Fruit fly (Drosophila melanogaster) whole organism, adult: ENCODE data around the gene lin-28.

Experiments
- CG11617 ChIP-seq: fragments of 200-800 bp; sonication (Bioruptor generic); optimal IDR thresholded peaks from 2 replicates; lab custom pipeline; 2017; ENCODE audit warnings: mild to moderate bottlenecking, missing biosample characterization, missing genetic modification reagents, missing genetic modification characterization
- CG14711 ChIP-seq: fragments of 200-800 bp; sonication (Bioruptor generic); optimal IDR thresholded peaks from 2 replicates; lab custom pipeline; 2018; ENCODE audit warnings: missing biosample characterization, mild to moderate bottlenecking, missing genetic modification characterization, moderate library complexity
- CG5204 ChIP-seq: fragments of 200-800 bp; sonication (Bioruptor generic); optimal IDR thresholded peaks from 2 replicates; lab custom pipeline; 2016; ENCODE audit warnings: missing biosample characterization, missing genetic modification characterization
- CG7045 ChIP-seq: fragments of 200-800 bp; sonication (Bioruptor generic); optimal IDR thresholded peaks from 2 replicates; lab custom pipeline; 2017; ENCODE audit warnings: missing biosample characterization, mild to moderate bottlenecking, missing genetic modification characterization
- CG7101 ChIP-seq: fragments of 200-800 bp; sonication (Bioruptor generic); optimal IDR thresholded peaks from 2 replicates; lab custom pipeline; 2018; ENCODE audit warnings: missing biosample characterization, mild to moderate bottlenecking, missing genetic modification characterization, moderate library complexity
- Clk ChIP-seq: fragments of 200-800 bp; sonication (Bioruptor generic); optimal IDR thresholded peaks from 2 replicates; lab custom pipeline; 2017; ENCODE audit warnings: missing biosample characterization, missing genetic modification characterization
- Hr96 ChIP-seq: fragments of 200-800 bp; sonication (Bioruptor generic); optimal IDR thresholded peaks from 2 replicates; lab custom pipeline; 2016; ENCODE audit warnings: missing biosample characterization, missing genetic modification characterization
- Mnt ChIP-seq: fragments of 200-800 bp; sonication (Bioruptor generic); optimal IDR thresholded peaks from 2 replicates; lab custom pipeline; 2016; ENCODE audit warnings: missing biosample characterization, mild to moderate bottlenecking, missing genetic modification characterization
- bab1 ChIP-seq: fragments of 200-800 bp; sonication (Bioruptor generic); optimal IDR thresholded peaks from 3 replicates; lab custom pipeline; 2019; ENCODE audit warnings: missing biosample characterization, mild to moderate bottlenecking, missing genetic modification characterization, moderate library complexity
- cic ChIP-seq: fragments of 200-800 bp; sonication (Bioruptor generic); optimal IDR thresholded peaks from 2 replicates; lab custom pipeline; 2017; ENCODE audit warnings: missing biosample characterization, mild to moderate bottlenecking, missing genetic modification characterization, moderate library complexity
- cnc ChIP-seq, 2 experiments: fragments of >200 bp; optimal IDR thresholded peaks; 2 replicates each; lab custom pipeline; 2017
- kay ChIP-seq: fragments of 200-800 bp; sonication (Bioruptor generic); peaks from one replicate; lab custom pipeline; 2016; ENCODE audit warnings: missing biosample characterization, missing genetic modification characterization, borderline replicate concordance
- ovo ChIP-seq: fragments of 200-800 bp; sonication (Bioruptor generic); optimal IDR thresholded peaks from 2 replicates; lab custom pipeline; 2016; ENCODE audit warnings: missing biosample characterization, missing genetic modification characterization
- tj ChIP-seq: fragments of 200-800 bp; sonication (Bioruptor generic); optimal IDR thresholded peaks from 3 replicates; lab custom pipeline; 2017; ENCODE audit warnings: missing biosample characterization, mild to moderate bottlenecking, missing genetic modification characterization, moderate library complexity

- TF ChIP-seq cic (GFP tag; lab: Kevin White, UChicago) (no peak), CG11617 (GFP tag; lab: Kevin White, UChicago) (no peak), CG14711 (no peak), Hr96 (no peak), CG7045 (GFP tag; lab: Kevin White, UChicago) (no peak), CG5204 (GFP tag; lab: Kevin White, UChicago) (no peak), Mnt (GFP tag; lab: Kevin White, UChicago) (no peak), Clk (GFP tag; lab: Kevin White, UChicago) (no peak), bab1 (GFP tag; lab: Kevin White, UChicago) (no peak), tj (no peak), CG7101 (tag; lab: Kevin White, UChicago) (no peak), ovo (GFP tag; lab: Kevin White, UChicago) (no peak), kay (GFP tag; lab: Kevin White, UChicago) (no peak), cnc (optimal IDR thresholded peaks at IDR 0.05; lab: Kevin White, UChicago) (no peak)
Observed at dm6 chr3L:5633247-5634187, 21.0 kb upstream of the lin-28 start.
